Fruit fly (Drosophila melanogaster) whole organism, embryonic: ENCODE data around the gene CG32647.

Experiments used
- CG10366 ChIP-seq: fragments of 200-800 bp; sonication (Bioruptor generic); IDR thresholded peaks from 2 replicates; pipeline ENCODE4 v1.3.6; 2022; ENCODE audit warnings: missing biosample characterization, missing genetic modification characterization
- CG12104 ChIP-seq: fragments of 200-800 bp; sonication (Bioruptor generic); optimal IDR thresholded peaks from 3 replicates; lab custom pipeline; 2016; ENCODE audit warnings: missing biosample characterization, missing genetic modification characterization
- CG12236 ChIP-seq: fragments of 200-800 bp; sonication (Bioruptor generic); optimal IDR thresholded peaks from 2 replicates; lab custom pipeline; 2016; ENCODE audit warnings: missing biosample characterization, missing genetic modification characterization
- CG1603 ChIP-seq: fragments of 200-800 bp; sonication (Bioruptor generic); optimal IDR thresholded peaks from 2 replicates; lab custom pipeline; 2019; ENCODE audit warnings: missing biosample characterization, mild to moderate bottlenecking, missing genetic modification characterization, moderate library complexity
- CG17359 ChIP-seq: fragments of 200-800 bp; sonication (Bioruptor generic); optimal IDR thresholded peaks from 3 replicates; lab custom pipeline; 2018; ENCODE audit warnings: missing biosample characterization, mild to moderate bottlenecking, missing genetic modification characterization, moderate library complexity
- CG17829 ChIP-seq: fragments of 200-800 bp; optimal IDR thresholded peaks from 2 replicates; lab custom pipeline; 2019; ENCODE audit warnings: missing biosample characterization, mild to moderate bottlenecking, missing genetic modification characterization, moderate library complexity
- CG2875 ChIP-seq: fragments of 200-800 bp; sonication (Bioruptor generic); optimal IDR thresholded peaks from 2 replicates; lab custom pipeline; 2017; ENCODE audit warnings: missing biosample characterization, mild to moderate bottlenecking, missing genetic modification characterization, missing genetic modification reagents
- CG3281 ChIP-seq: fragments of 200-800 bp; sonication (Bioruptor generic); optimal IDR thresholded peaks from 3 replicates; lab custom pipeline; 2017; ENCODE audit warnings: missing biosample characterization, mild to moderate bottlenecking, missing genetic modification characterization
- CG43689 ChIP-seq: fragments of 200-800 bp; sonication (Bioruptor generic); IDR thresholded peaks from 2 replicates; pipeline ENCODE4 v1.3.6; 2022; ENCODE audit warnings: missing biosample characterization, missing genetic modification characterization
- CG5245 ChIP-seq: fragments of 200-800 bp; sonication (Bioruptor generic); optimal IDR thresholded peaks from 3 replicates; lab custom pipeline; 2016; ENCODE audit warnings: missing biosample characterization, missing genetic modification characterization
- CG7556 ChIP-seq: fragments of 200-800 bp; sonication (Bioruptor generic); optimal IDR thresholded peaks from 2 replicates; lab custom pipeline; 2017; ENCODE audit warnings: missing biosample characterization, mild to moderate bottlenecking, missing genetic modification characterization
- CG8924 ChIP-seq: fragments of 200-800 bp; optimal IDR thresholded peaks from 3 replicates; lab custom pipeline; 2019; ENCODE audit warnings: missing biosample characterization, mild to moderate bottlenecking, missing genetic modification characterization, moderate library complexity
- D19A ChIP-seq: fragments of 200-800 bp; optimal IDR thresholded peaks from 3 replicates; lab custom pipeline; 2019; ENCODE audit warnings: missing biosample characterization, mild to moderate bottlenecking, missing genetic modification characterization, moderate library complexity
- Dfd ChIP-seq, 2 experiments: fragments of >200 bp; optimal IDR thresholded peaks; 2 replicates each; lab custom pipeline; 2017; ENCODE audit warnings: missing biosample characterization in 2 of 2, missing genetic modification characterization in 2 of 2
- E2f2 ChIP-seq: fragments of 200-800 bp; sonication (Bioruptor generic); IDR thresholded peaks from 2 replicates; pipeline ENCODE4 v1.3.6; 2022; ENCODE audit warnings: missing biosample characterization, missing genetic modification characterization
- Eip74EF ChIP-seq, 2 experiments: fragments of 200-800 bp in 1 of 2; fragments of >200 bp in 1 of 2; sonication (Bioruptor generic) in 1 of 2; optimal IDR thresholded peaks; 2 replicates each; lab custom pipeline; 2017 to 2019; ENCODE audit warnings: missing biosample characterization in 2 of 2, missing genetic modification characterization in 2 of 2, mild to moderate bottlenecking in 1 of 2, moderate library complexity in 1 of 2
- Fer1 ChIP-seq: fragments of 200-800 bp; sonication (Bioruptor generic); optimal IDR thresholded peaks from 2 replicates; lab custom pipeline; 2017; ENCODE audit warnings: missing biosample characterization, mild to moderate bottlenecking, missing genetic modification characterization
- GATAe ChIP-seq: fragments of 200-800 bp; sonication (Bioruptor generic); conservative IDR thresholded peaks from 2 replicates; pipeline ENCODE4 v1.3.6; 2022; ENCODE audit warnings: missing biosample characterization, missing genetic modification characterization
- HHEX ChIP-seq: fragments of 200-800 bp; sonication (Bioruptor generic); optimal IDR thresholded peaks from 3 replicates; lab custom pipeline; 2017; ENCODE audit warnings: missing biosample characterization, mild to moderate bottlenecking, missing genetic modification characterization, missing genetic modification reagents
- Max ChIP-seq: fragments of 200-800 bp; sonication (Bioruptor generic); optimal IDR thresholded peaks from 2 replicates; lab custom pipeline; 2016; ENCODE audit warnings: missing biosample characterization, mild to moderate bottlenecking, missing genetic modification characterization
- Mes4 ChIP-seq: fragments of 200-800 bp; sonication (Bioruptor generic); optimal IDR thresholded peaks from 2 replicates; lab custom pipeline; 2016; ENCODE audit warnings: missing biosample characterization, missing genetic modification characterization
- Oli ChIP-seq: fragments of 200-800 bp; sonication (Bioruptor generic); optimal IDR thresholded peaks from 2 replicates; lab custom pipeline; 2018; ENCODE audit warnings: missing biosample characterization, mild to moderate bottlenecking, missing genetic modification characterization, moderate library complexity
- Trl ChIP-seq, 3 experiments: fragments of >200 bp in 2 of 3; fragments of 200-800 bp in 1 of 3; sonication (Bioruptor generic) in 1 of 3; optimal IDR thresholded peaks; 2 replicates in 1 of 3; 3 replicates in 2 of 3; lab custom pipeline; 2016 to 2017; ENCODE audit warnings: missing biosample characterization in 1 of 3, missing genetic modification characterization in 1 of 3
- Xrp1 ChIP-seq: fragments of 200-800 bp; sonication (Bioruptor generic); IDR thresholded peaks from 2 replicates; pipeline ENCODE4 v1.3.6; 2022; ENCODE audit warnings: missing biosample characterization, missing genetic modification characterization
- chinmo ChIP-seq: fragments of 200-800 bp; sonication (Bioruptor generic); IDR thresholded peaks from 4 replicates; pipeline ENCODE4 v1.3.6; 2022; ENCODE audit warnings: missing biosample characterization, missing genetic modification characterization; ENCODE audit not compliant: partially characterized antibody
- croc ChIP-seq: fragments of 200-800 bp; sonication (Bioruptor generic); conservative IDR thresholded peaks from 3 replicates; pipeline ENCODE4 v1.3.6; 2022; ENCODE audit warnings: missing biosample characterization, missing genetic modification characterization
- dmrt11E ChIP-seq: fragments of 200-800 bp; sonication (Bioruptor generic); optimal IDR thresholded peaks from 3 replicates; lab custom pipeline; 2018; ENCODE audit warnings: missing biosample characterization, mild to moderate bottlenecking, missing genetic modification characterization, moderate library complexity
- dpn ChIP-seq, 2 experiments: fragments of 200-800 bp; sonication (Bioruptor generic); optimal IDR thresholded peaks; 3 replicates each; lab custom pipeline; 2016; ENCODE audit warnings: missing biosample characterization in 2 of 2, missing genetic modification characterization in 2 of 2
- ewg ChIP-seq: fragments of 200-800 bp; sonication (Bioruptor generic); optimal IDR thresholded peaks from 3 replicates; lab custom pipeline; 2017; ENCODE audit warnings: mild to moderate bottlenecking, missing biosample characterization, missing genetic modification reagents, missing genetic modification characterization
- fd64A ChIP-seq: fragments of 200-800 bp; sonication (Bioruptor generic); optimal IDR thresholded peaks from 3 replicates; lab custom pipeline; 2018; ENCODE audit warnings: missing biosample characterization, mild to moderate bottlenecking, missing genetic modification characterization
- fd96Cb ChIP-seq: fragments of 200-800 bp; sonication (Bioruptor generic); optimal IDR thresholded peaks from 2 replicates; lab custom pipeline; 2018; ENCODE audit warnings: missing biosample characterization, mild to moderate bottlenecking, missing genetic modification characterization, moderate library complexity
- gro ChIP-seq: fragments of 200-800 bp; sonication (Bioruptor generic); optimal IDR thresholded peaks from 2 replicates; lab custom pipeline; 2016; ENCODE audit warnings: missing biosample characterization, missing genetic modification characterization
- hkb ChIP-seq, 2 experiments: fragments of 200-800 bp in 1 of 2; fragments of >200 bp in 1 of 2; sonication (Bioruptor generic) in 1 of 2; IDR thresholded peaks in 1 of 2; optimal IDR thresholded peaks in 1 of 2; 2 replicates each; pipeline versions ENCODE4 v1.3.6 to Lab custom; 2017 to 2022; ENCODE audit warnings: missing biosample characterization in 1 of 2, missing genetic modification characterization in 1 of 2
- insv ChIP-seq, 2 experiments: fragments of 200-800 bp; sonication (Bioruptor generic); optimal IDR thresholded peaks; 3 replicates each; lab custom pipeline; 2016 to 2018; ENCODE audit warnings: missing biosample characterization in 2 of 2, missing genetic modification characterization in 2 of 2
- kay ChIP-seq: fragments of 200-800 bp; sonication (Bioruptor generic); optimal IDR thresholded peaks from 2 replicates; lab custom pipeline; 2016; ENCODE audit warnings: missing biosample characterization, missing genetic modification characterization
- kni ChIP-seq: fragments of 200-800 bp; sonication (Bioruptor generic); optimal IDR thresholded peaks from 3 replicates; lab custom pipeline; 2017; ENCODE audit warnings: mild to moderate bottlenecking, missing biosample characterization, missing genetic modification reagents, missing genetic modification characterization
- nau ChIP-seq: fragments of 200-800 bp; sonication (Bioruptor generic); optimal IDR thresholded peaks from 3 replicates; lab custom pipeline; 2017; ENCODE audit warnings: missing biosample characterization, mild to moderate bottlenecking, missing genetic modification characterization, missing genetic modification reagents
- otp ChIP-seq: fragments of 200-800 bp; sonication (Bioruptor generic); IDR thresholded peaks from 3 replicates; pipeline ENCODE4, ENCODE4 v1.3.6; 2022; ENCODE audit warnings: missing biosample characterization, missing genetic modification characterization
- pros ChIP-seq: fragments of 200-800 bp; sonication (Bioruptor generic); optimal IDR thresholded peaks from 3 replicates; lab custom pipeline; 2019; ENCODE audit warnings: missing biosample characterization, mild to moderate bottlenecking, missing genetic modification characterization, moderate library complexity
- pum ChIP-seq: fragments of 200-800 bp; sonication (Bioruptor generic); optimal IDR thresholded peaks from 2 replicates; lab custom pipeline; 2016; ENCODE audit warnings: missing biosample characterization, missing genetic modification characterization
- ranshi ChIP-seq: fragments of 200-800 bp; sonication (Bioruptor generic); IDR thresholded peaks from 2 replicates; pipeline ENCODE4 v1.3.6; 2022; ENCODE audit warnings: missing biosample characterization, missing genetic modification characterization
- ro ChIP-seq: fragments of 200-800 bp; sonication (Bioruptor generic); IDR thresholded peaks from 2 replicates; pipeline ENCODE4 v1.3.6; 2022; ENCODE audit warnings: missing biosample characterization, missing genetic modification characterization
- slbo ChIP-seq: fragments of 200-800 bp; sonication (Bioruptor generic); IDR thresholded peaks from 2 replicates; pipeline ENCODE4 v1.3.6; 2022; ENCODE audit warnings: missing biosample characterization, missing genetic modification characterization
- vfl ChIP-seq: fragments of 200-800 bp; sonication (Bioruptor generic); optimal IDR thresholded peaks from 2 replicates; lab custom pipeline; 2016; ENCODE audit warnings: missing biosample characterization, missing genetic modification characterization

CG32647 gene

DNA sequence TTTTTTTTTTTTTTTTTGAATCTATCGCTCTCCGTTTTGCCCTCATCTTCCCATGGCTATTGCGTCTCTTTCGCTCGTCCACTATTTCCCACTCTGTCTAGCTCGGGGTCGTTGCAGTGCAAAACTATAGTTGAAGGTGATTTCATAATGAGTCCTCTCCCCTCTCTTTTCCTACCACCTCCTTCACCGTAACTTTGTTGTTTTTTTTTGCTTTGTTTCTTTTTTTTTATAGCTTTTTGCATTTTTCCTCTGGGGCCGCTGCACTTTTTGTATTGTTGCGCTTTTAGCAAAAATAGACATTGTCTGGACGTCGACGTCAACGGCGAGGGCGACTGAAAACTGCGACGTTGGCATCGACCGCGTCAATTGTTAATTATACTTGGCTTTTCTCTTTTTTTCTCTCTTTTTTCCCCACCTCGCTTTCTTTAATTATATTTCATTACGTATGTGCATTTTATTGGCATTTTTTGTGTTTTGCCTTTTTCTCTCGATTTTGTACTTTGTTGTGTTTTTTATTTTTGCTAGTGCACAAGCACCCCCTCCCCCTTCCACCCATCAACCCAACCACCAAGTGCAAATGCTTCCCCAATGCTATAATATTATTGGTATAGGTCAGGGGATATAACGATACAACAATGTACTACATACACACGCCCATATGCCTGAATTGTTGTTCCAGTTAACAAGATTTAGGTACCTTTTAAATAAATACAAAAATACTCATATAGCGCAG, 59.4 kb downstream of the CG32647 start (continued):
- TF ChIP-seq Max (GFP tag; lab: Kevin White, UChicago) (no peak), CG5245 (GFP tag; lab: Kevin White, UChicago) (no peak), ro (GFP tag; lab: Robert Waterston, UW) (no peak)

DNA sequence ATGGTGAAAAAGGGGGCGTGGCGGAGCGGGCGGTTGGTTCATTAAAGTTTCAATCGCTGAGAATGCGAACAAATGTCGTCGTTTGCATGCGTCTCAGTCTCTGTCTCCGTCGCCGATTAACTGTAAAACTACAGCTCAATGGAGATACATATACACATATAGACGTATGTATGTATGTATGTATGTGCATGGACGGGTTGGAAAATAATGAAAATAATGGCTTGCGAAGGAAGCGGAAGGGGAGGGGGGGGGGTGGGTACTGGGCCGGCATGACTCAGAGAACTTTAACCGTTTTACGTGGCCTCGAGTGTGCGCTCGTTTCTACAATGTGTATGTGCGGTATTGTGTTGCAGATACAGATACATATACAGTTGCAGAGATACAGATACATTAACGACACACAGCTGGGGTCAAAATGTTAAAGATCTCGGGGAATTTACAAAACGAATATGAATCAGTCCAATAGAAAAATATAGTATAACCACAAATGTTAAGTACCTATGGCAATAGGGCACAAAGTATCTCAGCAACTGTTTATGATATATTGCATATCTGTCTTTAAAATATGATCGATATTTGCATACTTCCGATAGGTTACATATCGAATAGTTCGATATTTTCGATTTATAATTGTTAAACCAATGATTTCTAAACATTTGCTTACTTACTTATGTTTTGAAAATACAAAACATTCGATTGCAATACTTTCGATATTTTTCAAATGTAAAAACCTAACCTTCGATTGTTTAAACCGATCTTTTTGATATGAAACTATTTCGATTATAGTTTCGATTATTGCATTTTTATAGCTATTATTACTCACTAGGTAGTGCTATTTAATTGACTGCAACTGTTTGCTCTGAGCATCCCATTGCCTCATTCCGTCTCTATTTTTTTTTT, 60.2 kb downstream of the CG32647 start:
- TF ChIP-seq CG43689 (GFP tag; lab: Robert Waterston, UW) (no peak), Fer1 (no peak), pros (GFP tag; lab: Kevin White, UChicago) (peak; percentile 50), D19A (tag; lab: Kevin White, UChicago) (peak; percentile 27), CG1603 (peak; percentile 7), fd64A (GFP tag; lab: Kevin White, UChicago) (no peak), Oli (tag; lab: Kevin White, UChicago) (peak; percentile 56), Mes4 (no peak), fd96Cb (tag; lab: Kevin White, UChicago) (peak; percentile 41), HHEX (GFP tag; lab: Kevin White, UChicago) (no peak), E2f2 (no peak), CG17829 (no peak), Eip74EF (GFP tag; optimal IDR thresholded peaks at IDR 0.05; lab: Kevin White, UChicago) (peak in 1 of 2 experiments; percentile 10), kni (GFP tag; lab: Kevin White, UChicago) (peak; percentile 62), CG7556 (GFP tag; lab: Kevin White, UChicago) (peak; percentile 64), chinmo (GFP tag; lab: Robert Waterston, UW) (peak; percentile 91), ranshi (no peak), CG3281 (GFP tag; lab: Kevin White, UChicago) (peak; percentile 34), slbo (GFP tag; lab: Robert Waterston, UW) (peak; percentile 30; the same call in 1 of the 2 replicates), insv (GFP tag; optimal IDR thresholded peaks at IDR 0.05; lab: Kevin White, UChicago) (no peak), Trl (optimal IDR thresholded peaks at IDR 0.05; lab: Kevin White, UChicago) (no peak), Trl (GFP tag; optimal IDR thresholded peaks at IDR 0.05; lab: Kevin White, UChicago) (no peak), dmrt11E (peak; percentile 28), CG10366 (GFP tag; lab: Robert Waterston, UW) (no peak), GATAe (no peak), Xrp1 (GFP tag; lab: Robert Waterston, UW) (peak; percentile 38; the same call in 1 of the 2 replicates), croc (no peak), CG2875 (GFP tag; lab: Kevin White, UChicago) (no peak), otp (GFP tag; lab: Robert Waterston, UW) (no peak), hkb (optimal IDR thresholded peaks at IDR 0.05; lab: Kevin White, UChicago) (no peak), hkb (GFP tag; IDR thresholded peaks at IDR 0.05; lab: Robert Waterston, UW) (no peak), nau (GFP tag; lab: Kevin White, UChicago) (no peak), kay (GFP tag; lab: Kevin White, UChicago) (peak; percentile 72), ewg (peak; percentile 2), CG12104 (GFP tag; lab: Kevin White, UChicago) (no peak), pum (GFP tag; lab: Kevin White, UChicago) (peak; percentile 5), Dfd (GFP tag; optimal IDR thresholded peaks at IDR 0.05; lab: Kevin White, UChicago) (no peak), dpn (GFP tag; optimal IDR thresholded peaks at IDR 0.05; lab: Kevin White, UChicago) (no peak), CG17359 (tag; lab: Kevin White, UChicago) (peak; percentile 5), CG12236 (GFP tag; lab: Kevin White, UChicago) (no peak), vfl (GFP tag; lab: Kevin White, UChicago) (no peak), gro (GFP tag; lab: Kevin White, UChicago) (no peak), CG8924 (tag; lab: Kevin White, UChicago) (peak; percentile 23)
